Fruit fly (Drosophila melanogaster) whole organism, prepupa: ENCODE results near the gene CG33170.

ENCODE experiments used
- Blimp-1 ChIP-seq: fragments of 200-800 bp; sonication (Bioruptor generic); optimal IDR thresholded peaks from 3 replicates; lab custom pipeline; 2017; ENCODE audit warnings: missing biosample characterization, missing genetic modification characterization, mild to moderate bottlenecking, moderate library complexity, missing genetic modification reagents
- CG10631 ChIP-seq: fragments of 200-800 bp; sonication (Bioruptor generic); optimal IDR thresholded peaks from 2 replicates; lab custom pipeline; 2016; ENCODE audit warnings: missing biosample characterization, missing genetic modification characterization
- CG10669 ChIP-seq: fragments of 200-800 bp; sonication (Bioruptor generic); optimal IDR thresholded peaks from 3 replicates; lab custom pipeline; 2018; ENCODE audit warnings: missing biosample characterization, mild to moderate bottlenecking, missing genetic modification characterization, moderate library complexity
- CG11762 ChIP-seq: fragments of 200-800 bp; sonication (Bioruptor generic); optimal IDR thresholded peaks from 3 replicates; lab custom pipeline; 2016; ENCODE audit warnings: missing biosample characterization, missing genetic modification characterization; ENCODE audit not compliant: insufficient read depth
- CG15336 ChIP-seq: fragments of 200-800 bp; sonication (Bioruptor generic); IDR thresholded peaks from 2 replicates; pipeline ENCODE4 v1.3.6; 2022; ENCODE audit warnings: missing biosample characterization, missing genetic modification characterization
- CG1621 ChIP-seq: fragments of 200-800 bp; sonication (Bioruptor generic); optimal IDR thresholded peaks from 3 replicates; lab custom pipeline; 2018; ENCODE audit warnings: missing biosample characterization, mild to moderate bottlenecking, missing genetic modification characterization
- CG16779 ChIP-seq: fragments of 200-800 bp; sonication (Bioruptor generic); optimal IDR thresholded peaks from 3 replicates; lab custom pipeline; 2017; ENCODE audit warnings: missing biosample characterization, mild to moderate bottlenecking, missing genetic modification characterization
- CG31627 ChIP-seq: fragments of 200-800 bp; sonication (Bioruptor generic); optimal IDR thresholded peaks from 3 replicates; lab custom pipeline; 2016; ENCODE audit warnings: missing biosample characterization, missing genetic modification characterization
- CG6163 ChIP-seq: fragments of 200-800 bp; sonication (Bioruptor generic); IDR thresholded peaks from 3 replicates; pipeline ENCODE4 v1.3.6; 2022; ENCODE audit warnings: missing biosample characterization, missing genetic modification characterization
- CG6792 ChIP-seq: fragments of 200-800 bp; sonication (Bioruptor generic); optimal IDR thresholded peaks from 3 replicates; lab custom pipeline; 2016; ENCODE audit warnings: missing biosample characterization, missing genetic modification characterization
- CG6808 ChIP-seq: fragments of 200-800 bp; sonication (Bioruptor generic); optimal IDR thresholded peaks from 3 replicates; lab custom pipeline; 2017; ENCODE audit warnings: missing biosample characterization, missing genetic modification characterization, mild to moderate bottlenecking, moderate library complexity, missing genetic modification reagents
- CG6854 ChIP-seq: fragments of 200-800 bp; sonication (Bioruptor generic); optimal IDR thresholded peaks from 2 replicates; lab custom pipeline; 2017; ENCODE audit warnings: missing biosample characterization, mild to moderate bottlenecking, missing genetic modification characterization
- CG7368 ChIP-seq: fragments of 200-800 bp; sonication (Bioruptor generic); optimal IDR thresholded peaks from 3 replicates; lab custom pipeline; 2016; ENCODE audit warnings: missing biosample characterization, missing genetic modification characterization
- CG8119 ChIP-seq: fragments of 200-800 bp; sonication (Bioruptor generic); IDR thresholded peaks from 3 replicates; pipeline ENCODE4 v1.3.6; 2022; ENCODE audit warnings: missing biosample characterization, missing genetic modification characterization
- CG8632 ChIP-seq: fragments of 200-800 bp; sonication (Bioruptor generic); optimal IDR thresholded peaks from 3 replicates; lab custom pipeline; 2016; ENCODE audit warnings: missing biosample characterization, missing genetic modification characterization
- CG9139 ChIP-seq: fragments of 200-800 bp; sonication (Bioruptor generic); optimal IDR thresholded peaks from 3 replicates; lab custom pipeline; 2017; ENCODE audit warnings: missing biosample characterization, mild to moderate bottlenecking, missing genetic modification characterization
- Eip75B ChIP-seq: fragments of 200-800 bp; sonication (Bioruptor generic); optimal IDR thresholded peaks from 3 replicates; lab custom pipeline; 2016; ENCODE audit warnings: missing biosample characterization, missing genetic modification characterization
- Eip78C ChIP-seq: fragments of 200-800 bp; sonication (Bioruptor generic); peaks from one replicate; lab custom pipeline; 2016; ENCODE audit warnings: missing biosample characterization, missing genetic modification characterization
- Eip93F ChIP-seq: fragments of 200-800 bp; sonication (Bioruptor generic); optimal IDR thresholded peaks from 2 replicates; lab custom pipeline; 2016; ENCODE audit warnings: missing biosample characterization, mild to moderate bottlenecking, missing genetic modification characterization
- Hr39 ChIP-seq: fragments of 200-800 bp; sonication (Bioruptor generic); optimal IDR thresholded peaks from 2 replicates; lab custom pipeline; 2016; ENCODE audit warnings: missing biosample characterization, missing genetic modification characterization
- Hr4 ChIP-seq: fragments of 200-800 bp; sonication (Bioruptor generic); optimal IDR thresholded peaks from 3 replicates; lab custom pipeline; 2016; ENCODE audit warnings: missing biosample characterization, missing genetic modification characterization
- Smox ChIP-seq: fragments of 200-800 bp; sonication (Bioruptor generic); optimal IDR thresholded peaks from 3 replicates; lab custom pipeline; 2016; ENCODE audit warnings: missing biosample characterization, missing genetic modification characterization
- Sox102F ChIP-seq: fragments of 200-800 bp; sonication (Bioruptor generic); optimal IDR thresholded peaks from 2 replicates; lab custom pipeline; 2016; ENCODE audit warnings: missing biosample characterization, mild to moderate bottlenecking, missing genetic modification characterization
- Sox14 ChIP-seq: fragments of 200-800 bp; sonication (Bioruptor generic); optimal IDR thresholded peaks from 3 replicates; lab custom pipeline; 2016; ENCODE audit warnings: missing biosample characterization, missing genetic modification characterization
- acj6 ChIP-seq: fragments of 200-800 bp; sonication (Bioruptor generic); optimal IDR thresholded peaks from 3 replicates; lab custom pipeline; 2016; ENCODE audit warnings: missing biosample characterization, missing genetic modification characterization
- cyc ChIP-seq: fragments of 200-800 bp; sonication (Bioruptor generic); optimal IDR thresholded peaks from 3 replicates; lab custom pipeline; 2016; ENCODE audit warnings: missing biosample characterization, missing genetic modification characterization
- dac ChIP-seq: fragments of 200-800 bp; sonication (Bioruptor generic); optimal IDR thresholded peaks from 2 replicates; lab custom pipeline; 2017; ENCODE audit warnings: missing biosample characterization, mild to moderate bottlenecking, missing genetic modification characterization
- dsx ChIP-seq: fragments of 200-800 bp; optimal IDR thresholded peaks from 3 replicates; lab custom pipeline; 2019; ENCODE audit warnings: missing biosample characterization, mild to moderate bottlenecking, missing genetic modification characterization, moderate library complexity; ENCODE audit not compliant: poor library complexity, severe bottlenecking
- esn ChIP-seq: fragments of 200-800 bp; sonication (Bioruptor generic); optimal IDR thresholded peaks from 2 replicates; lab custom pipeline; 2016; ENCODE audit warnings: missing biosample characterization, mild to moderate bottlenecking, missing genetic modification characterization, moderate library complexity
- fkh ChIP-seq: fragments of 200-800 bp; sonication (Bioruptor generic); optimal IDR thresholded peaks from 3 replicates; lab custom pipeline; 2017; ENCODE audit warnings: missing biosample characterization, mild to moderate bottlenecking, missing genetic modification characterization, moderate library complexity
- salr ChIP-seq, 2 experiments: fragments of 200-800 bp; sonication (Bioruptor generic); optimal IDR thresholded peaks; 3 replicates each; lab custom pipeline; 2016 to 2018; ENCODE audit warnings: missing biosample characterization in 2 of 2, missing genetic modification characterization in 2 of 2, mild to moderate bottlenecking in 1 of 2
- spab ChIP-seq: fragments of 200-800 bp; sonication (Bioruptor generic); optimal IDR thresholded peaks from 2 replicates; lab custom pipeline; 2017; ENCODE audit warnings: missing biosample characterization, mild to moderate bottlenecking, missing genetic modification characterization, missing genetic modification reagents
- ss ChIP-seq, 2 experiments: fragments of 200-800 bp; sonication (Bioruptor generic); optimal IDR thresholded peaks; 2 replicates in 1 of 2; 3 replicates in 1 of 2; lab custom pipeline; 2017 to 2018; ENCODE audit warnings: mild to moderate bottlenecking in 2 of 2, missing biosample characterization in 2 of 2, missing genetic modification characterization in 2 of 2, moderate library complexity in 1 of 2
- svp ChIP-seq: fragments of 200-800 bp; sonication (Bioruptor generic); peaks from one replicate; lab custom pipeline; 2016; ENCODE audit warnings: missing biosample characterization, missing genetic modification characterization
- topi ChIP-seq: fragments of 200-800 bp; sonication (Bioruptor generic); optimal IDR thresholded peaks from 3 replicates; lab custom pipeline; 2016; ENCODE audit warnings: missing biosample characterization, missing genetic modification characterization
- vri ChIP-seq: fragments of 200-800 bp; sonication (Bioruptor generic); optimal IDR thresholded peaks from 3 replicates; lab custom pipeline; 2016; ENCODE audit warnings: missing biosample characterization, mild to moderate bottlenecking, missing genetic modification characterization

Gene CG33170

DNA sequence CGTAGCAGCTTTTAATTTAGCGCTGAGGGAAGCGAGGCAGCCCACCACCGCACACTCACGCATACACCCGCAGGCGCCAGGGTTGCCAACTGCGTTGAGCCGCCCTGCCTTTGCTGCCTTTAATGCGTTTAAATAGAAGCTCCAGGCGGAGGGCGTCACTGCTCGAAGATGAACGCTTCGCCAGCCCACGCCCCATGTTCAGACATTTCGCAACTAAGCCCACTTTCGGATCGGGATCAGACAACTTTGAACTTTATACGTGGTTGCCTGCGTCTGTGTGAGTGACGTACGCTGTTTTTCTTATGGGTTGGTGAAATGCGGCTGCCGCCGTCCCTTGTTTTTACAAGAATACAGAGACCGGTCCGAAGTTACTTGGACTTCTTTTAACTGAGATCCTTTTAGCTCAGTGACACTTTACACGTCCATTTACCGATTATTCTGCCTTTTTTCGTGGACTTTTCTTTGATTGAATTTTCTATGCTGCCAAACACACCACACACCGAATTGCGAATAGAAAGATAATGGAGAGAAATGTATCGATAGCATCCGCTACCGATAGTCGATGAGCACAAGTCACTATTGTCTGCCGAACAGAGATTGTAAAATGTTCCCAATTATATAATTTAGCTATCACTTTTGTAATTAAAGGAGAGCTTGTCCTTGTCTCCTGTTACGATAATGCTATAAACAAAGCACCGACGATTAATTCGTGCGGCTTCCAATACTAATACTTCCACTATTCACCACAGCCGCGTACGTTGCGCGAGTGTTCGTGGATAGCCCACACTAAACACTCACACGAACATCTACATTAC lies 6.8 kb downstream of the CG33170 start (continued):
- TF ChIP-seq Hr39 (GFP tag; lab: Kevin White, UChicago) (no peak), CG8119 (GFP tag; lab: Robert Waterston, UW) (0 out of 3 replicates have a peak, but pooled peaks have one; percentile 34), cyc (no peak), Sox102F (no peak), CG9139 (GFP tag; lab: Kevin White, UChicago) (no peak), esn (GFP tag; lab: Kevin White, UChicago) (no peak), salr (GFP tag; optimal IDR thresholded peaks at IDR 0.05; lab: Kevin White, UChicago) (no peak), CG6792 (GFP tag; lab: Kevin White, UChicago) (no peak), CG10631 (GFP tag; lab: Kevin White, UChicago) (no peak)

DNA sequence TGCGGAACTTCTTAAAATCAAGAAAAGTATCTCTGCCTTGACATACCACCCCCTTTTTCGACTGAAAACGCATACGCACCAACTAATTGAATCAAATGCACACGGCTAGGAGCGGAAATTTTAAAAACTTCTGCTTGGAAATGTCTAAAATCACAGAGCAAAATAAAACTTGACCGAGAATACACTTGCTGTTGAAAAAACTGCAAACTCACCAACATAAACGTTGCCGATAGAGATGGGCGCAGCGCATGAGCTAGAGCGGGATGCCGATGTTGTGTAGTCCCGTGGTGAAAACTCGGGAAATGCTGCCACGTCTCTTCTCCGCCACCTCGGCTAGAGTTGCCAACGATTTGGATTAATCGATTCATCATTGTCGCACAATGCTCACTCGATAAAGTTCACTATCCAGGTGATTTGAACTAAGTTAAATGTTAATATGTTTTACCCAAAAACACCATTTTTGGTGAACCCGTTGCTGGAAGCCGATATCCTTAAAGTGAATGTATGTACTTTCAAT lies 7.5 kb downstream of the CG33170 start, which contains the start of the genes CG11109 and Arf1:
Gene CG11109, plus strand, starts transcription at position 356 of the 517 bp plus-strand sequence.
Gene Arf1, minus strand, starts transcription at position 387 of the 517 bp plus-strand sequence.
- TF ChIP-seq CG6854 (GFP tag; lab: Kevin White, UChicago) (peak; percentile 54), CG31627 (peak; percentile 3), topi (GFP tag; lab: Kevin White, UChicago) (no peak), CG1621 (tag; lab: Kevin White, UChicago) (peak; percentile 15), CG7368 (no peak), CG6808 (GFP tag; lab: Kevin White, UChicago) (peak; percentile 9), CG8119 (GFP tag; lab: Robert Waterston, UW) (0 out of 3 replicates have a peak, but pooled peaks have one; percentile 27), fkh (peak; percentile 27), Eip78C (GFP tag; lab: Kevin White, UChicago) (peak; percentile 24), esn (GFP tag; lab: Kevin White, UChicago) (peak; percentile 18), svp (GFP tag; lab: Kevin White, UChicago) (peak; percentile 79), CG6163 (GFP tag; lab: Robert Waterston, UW) (peak; percentile 23; the same call in 1 of the 3 replicates), ss (GFP tag; optimal IDR thresholded peaks at IDR 0.05; lab: Kevin White, UChicago) (peak in 1 of 2 experiments; percentile 15), CG11762 (GFP tag; lab: Kevin White, UChicago) (no peak), dsx (GFP tag; lab: Kevin White, UChicago) (peak; percentile 1), Smox (GFP tag; lab: Kevin White, UChicago) (no peak)
- TF ChIP-seq, all 60 proteins: peak for 12

DNA sequence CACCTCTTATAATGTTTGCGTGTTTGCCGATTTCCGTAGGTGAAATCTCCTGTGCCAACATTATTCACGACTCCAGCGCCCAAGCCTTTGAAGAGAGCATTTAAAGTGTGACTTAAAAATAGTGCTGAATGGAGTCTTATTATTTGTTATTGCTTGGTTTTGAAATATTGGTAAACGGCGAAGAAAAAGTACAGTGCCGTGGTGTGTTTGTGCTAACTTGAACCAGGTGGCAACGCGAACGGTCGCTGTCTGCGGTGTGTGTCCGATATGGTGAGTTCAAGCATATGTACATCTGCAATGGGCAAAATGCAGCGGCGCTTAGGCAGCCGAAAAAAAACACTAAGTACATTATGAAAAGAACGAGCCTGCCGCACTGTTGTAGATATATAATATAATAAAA lies 13.5 kb downstream of the CG33170 start:
- TF ChIP-seq Blimp-1 (no peak), CG15336 (GFP tag; lab: Robert Waterston, UW) (no peak), Smox (GFP tag; lab: Kevin White, UChicago) (no peak), CG6163 (GFP tag; lab: Robert Waterston, UW) (0 out of 3 replicates have a peak, but pooled peaks have one; percentile 10), Eip75B (GFP tag; lab: Kevin White, UChicago) (no peak), spab (GFP tag; lab: Kevin White, UChicago) (no peak), Eip93F (peak; percentile 18), CG8632 (GFP tag; lab: Kevin White, UChicago) (no peak), vri (no peak), CG10669 (GFP tag; lab: Kevin White, UChicago) (no peak), Sox14 (GFP tag; lab: Kevin White, UChicago) (no peak), CG16779 (tag; lab: Kevin White, UChicago) (peak; percentile 8), Hr39 (GFP tag; lab: Kevin White, UChicago) (no peak), CG8119 (GFP tag; lab: Robert Waterston, UW) (no peak), acj6 (GFP tag; lab: Kevin White, UChicago) (no peak), Hr4 (GFP tag; lab: Kevin White, UChicago) (no peak), dac (GFP tag; lab: Kevin White, UChicago) (no peak)
